Fruit fly (Drosophila melanogaster): ENCODE data around the gene Hyls1.

Gene Hyls1

dm6 chr2L:16352585-16353580 is at the start of gene Hyls1, which contains the start of the genes chif and CG4455 (continued):
- peak; percentile 42; the same call in 1 of the 3 replicates for TF ChIP-seq ci (GFP tag; IDR thresholded peaks at IDR 0.05)
- TF ChIP-seq Usf (GFP tag; optimal IDR thresholded peaks at IDR 0.05) = no peak
- no peak for TF ChIP-seq Dad (GFP tag; optimal IDR thresholded peaks at IDR 0.05)
- peak; percentile 64 for TF ChIP-seq grn (GFP tag; optimal IDR thresholded peaks at IDR 0.05)
- TF ChIP-seq CG4617 (GFP tag; optimal IDR thresholded peaks at IDR 0.05; ENCODE audit: borderline replicate concordance) = peak; percentile 24
- TF ChIP-seq CG12071 (GFP tag; optimal IDR thresholded peaks at IDR 0.05) = no peak
- TF ChIP-seq B-H1 (GFP tag; IDR thresholded peaks at IDR 0.05) = no peak
- TF ChIP-seq Xrp1 (GFP tag; IDR thresholded peaks at IDR 0.05) = no peak; the same call in 1 of the 2 replicates
- TF ChIP-seq CG9817 (tag; optimal IDR thresholded peaks at IDR 0.05) = peak; percentile 28
- no peak for TF ChIP-seq gcm (GFP tag; optimal IDR thresholded peaks at IDR 0.05)
- peak; percentile 14 for TF ChIP-seq CG9437 (GFP tag; optimal IDR thresholded peaks at IDR 0.05)
- no peak for TF ChIP-seq Hand (GFP tag; optimal IDR thresholded peaks at IDR 0.05)
- peak; percentile 59; the same call in 2 of the 3 replicates for TF ChIP-seq CG17361 (GFP tag; IDR thresholded peaks at IDR 0.05)
- peak; percentile 58 for TF ChIP-seq bcd (GFP tag; optimal IDR thresholded peaks at IDR 0.05)
- no peak for TF ChIP-seq luna (GFP tag; optimal IDR thresholded peaks at IDR 0.05)
- no peak for TF ChIP-seq Oli (tag; optimal IDR thresholded peaks at IDR 0.05)
- TF ChIP-seq croc (GFP tag; conservative IDR thresholded peaks at IDR 0.05) = no peak
- peak; percentile 20 for TF ChIP-seq pros (GFP tag; optimal IDR thresholded peaks at IDR 0.05)
- no peak for TF ChIP-seq otp (GFP tag; IDR thresholded peaks at IDR 0.05)
- no peak for TF ChIP-seq CG14667 (GFP tag; IDR thresholded peaks at IDR 0.05)
- TF ChIP-seq emc (GFP tag; optimal IDR thresholded peaks at IDR 0.05) = no peak
- TF ChIP-seq Abd-B (GFP tag; optimal IDR thresholded peaks at IDR 0.05) = peak; percentile 64
- TF ChIP-seq CG12155 (GFP tag; optimal IDR thresholded peaks at IDR 0.05) = peak; percentile 56
- no peak for TF ChIP-seq dimm (GFP tag; IDR thresholded peaks at IDR 0.05)
- peak; percentile 0 for TF ChIP-seq CG4328 (GFP tag; optimal IDR thresholded peaks at IDR 0.05)
- no peak for TF ChIP-seq Dfd (GFP tag; optimal IDR thresholded peaks at IDR 0.05)
- TF ChIP-seq E2f1 (GFP tag; IDR thresholded peaks at IDR 0.05) = no peak
- TF ChIP-seq CG14050 (GFP tag; IDR thresholded peaks at IDR 0.05) = no peak
- TF ChIP-seq shn (GFP tag; optimal IDR thresholded peaks at IDR 0.05) = no peak
- TF ChIP-seq ind (GFP tag; optimal IDR thresholded peaks at IDR 0.05) = peak; percentile 56
- TF ChIP-seq CG6683 (GFP tag; optimal IDR thresholded peaks at IDR 0.05) = no peak
- TF ChIP-seq CG32532 (GFP tag; IDR thresholded peaks at IDR 0.05) = peak; percentile 26; the same call in 1 of the 2 replicates
- peak; percentile 82 for TF ChIP-seq hkb (optimal IDR thresholded peaks at IDR 0.05)
- no peak for TF ChIP-seq hkb (GFP tag; IDR thresholded peaks at IDR 0.05)
- TF ChIP-seq sens (GFP tag) = peak; percentile 74
- TF ChIP-seq cg (GFP tag; optimal IDR thresholded peaks at IDR 0.05) = no peak
- TF ChIP-seq CG9215 (GFP tag; IDR thresholded peaks at IDR 0.05) = peak; percentile 57
- peak; percentile 48 for TF ChIP-seq gsb-n (tag; optimal IDR thresholded peaks at IDR 0.05)
- TF ChIP-seq unc-4 (GFP tag; IDR thresholded peaks at IDR 0.05; ENCODE audit: partially characterized antibody) = peak; percentile 89
- TF ChIP-seq CrebB (tag; optimal IDR thresholded peaks at IDR 0.05) = no peak
- no peak for TF ChIP-seq Eip74EF (GFP tag; optimal IDR thresholded peaks at IDR 0.05)
- peak; percentile 96 for TF ChIP-seq Scr (GFP tag; IDR thresholded peaks at IDR 0.05; ENCODE audit: partially characterized antibody)
- no peak for TF ChIP-seq CG11093 (GFP tag; IDR thresholded peaks at IDR 0.05)
- TF ChIP-seq CG31224 (GFP tag; IDR thresholded peaks at IDR 0.05) = no peak
- TF ChIP-seq wdn (GFP tag; IDR thresholded peaks at IDR 0.05) = no peak
- TF ChIP-seq CG10654 (GFP tag; optimal IDR thresholded peaks at IDR 0.05) = peak; percentile 40
- TF ChIP-seq tap (tag; optimal IDR thresholded peaks at IDR 0.05) = peak; percentile 11
- TF ChIP-seq slp2 (GFP tag; optimal IDR thresholded peaks at IDR 0.05) = no peak
- peak; percentile 78 for TF ChIP-seq CoRest (tag; optimal IDR thresholded peaks at IDR 0.05)
